Worm (Caenorhabditis elegans) whole organism, L4 larva: ENCODE measurements around the gene phlp-2.

Experiments
- F10B5.3 ChIP-seq: sonication (generic microtip); optimal IDR thresholded peaks from 2 replicates; lab custom pipeline; 2016; ENCODE audit warnings: mild to moderate bottlenecking, missing genetic modification characterization, missing compliant biosample characterization
- F37D6.2 ChIP-seq: sonication (generic microtip); optimal IDR thresholded peaks from 2 replicates; lab custom pipeline; 2016; ENCODE audit warnings: mild to moderate bottlenecking, missing genetic modification characterization, missing compliant biosample characterization
- F44E2.7 ChIP-seq: fragments of 200-800 bp; sonication (Bioruptor generic); IDR thresholded peaks from 2 replicates; pipeline ENCODE4 v2.1.2; 2022; ENCODE audit warnings: missing genetic modification characterization, missing compliant biosample characterization
- F49E8.2 ChIP-seq: sonication (generic microtip); optimal IDR thresholded peaks from 2 replicates; lab custom pipeline; 2016; ENCODE audit warnings: missing compliant biosample characterization, mild to moderate bottlenecking, missing genetic modification characterization, borderline replicate concordance
- Y48G9A.11 ChIP-seq: fragments of 200-800 bp; sonication (Bioruptor generic); IDR thresholded peaks from 2 replicates; pipeline ENCODE4 v1.3.6; 2022; ENCODE audit warnings: missing genetic modification reagents, missing genetic modification characterization, missing compliant biosample characterization
- Y5F2A.4 ChIP-seq: fragments of 200-800 bp; sonication (Bioruptor generic); optimal IDR thresholded peaks from 2 replicates; lab custom pipeline; 2018; ENCODE audit warnings: mild to moderate bottlenecking, missing genetic modification characterization, missing compliant biosample characterization
- aha-1 ChIP-seq: fragments of 150-350 bp; peaks from one replicate; lab custom pipeline; 2014; ENCODE audit warnings: missing biosample characterization, missing genetic modification characterization
- ama-1 ChIP-seq: fragments of 150-350 bp; optimal IDR thresholded peaks from 2 replicates; lab custom pipeline; 2014; ENCODE audit warnings: inconsistent platforms, mixed read lengths
- arid-1 ChIP-seq: fragments of 200-800 bp; sonication (Bioruptor generic); conservative IDR thresholded peaks from 2 replicates; pipeline ENCODE4 v1.3.6; 2022; ENCODE audit warnings: missing genetic modification reagents, missing genetic modification characterization, missing compliant biosample characterization
- ceh-28 ChIP-seq: fragments of 150-350 bp; optimal IDR thresholded peaks from 2 replicates; lab custom pipeline; 2014; ENCODE audit warnings: missing biosample characterization, missing genetic modification reagents, missing genetic modification characterization
- ceh-82 ChIP-seq: sonication (generic microtip); optimal IDR thresholded peaks from 2 replicates; lab custom pipeline; 2017; ENCODE audit warnings: missing biosample characterization, missing genetic modification characterization
- daf-16 ChIP-seq, 3 experiments: sonication (generic microtip); optimal IDR thresholded peaks; 2 replicates each; lab custom pipeline; 2016 to 2017; ENCODE audit warnings: missing genetic modification characterization in 3 of 3, missing genetic modification reagents in 3 of 3, mild to moderate bottlenecking in 2 of 3, missing compliant biosample characterization in 2 of 3, missing biosample characterization in 1 of 3, moderate library complexity in 1 of 3
- daf-19 ChIP-seq: fragments of 200-800 bp; sonication (Bioruptor generic); conservative IDR thresholded peaks from 2 replicates; pipeline ENCODE4 v1.3.6; 2022; ENCODE audit warnings: missing genetic modification characterization, missing compliant biosample characterization
- dmd-9 ChIP-seq: fragments of 200-800 bp; sonication (Bioruptor generic); IDR thresholded peaks from 2 replicates; pipeline ENCODE4 v1.3.6; 2022; ENCODE audit warnings: missing genetic modification reagents, missing genetic modification characterization, missing compliant biosample characterization
- dpl-1 ChIP-seq: fragments of 150-350 bp; optimal IDR thresholded peaks from 2 replicates; lab custom pipeline; 2014; ENCODE audit warnings: missing biosample characterization, missing genetic modification reagents, missing genetic modification characterization
- duxl-1 ChIP-seq: sonication (generic microtip); optimal IDR thresholded peaks from 2 replicates; lab custom pipeline; 2016; ENCODE audit warnings: mild to moderate bottlenecking, missing genetic modification characterization, moderate library complexity, missing compliant biosample characterization; ENCODE audit not compliant: poor library complexity
- dve-1 ChIP-seq: sonication (generic microtip); optimal IDR thresholded peaks from 2 replicates; lab custom pipeline; 2017; ENCODE audit warnings: antibody characterized with exemption, mild to moderate bottlenecking, missing genetic modification characterization, missing compliant biosample characterization; ENCODE audit not compliant: insufficient read depth
- fkh-10 ChIP-seq: fragments of 150-350 bp; optimal IDR thresholded peaks from 2 replicates; lab custom pipeline; 2014; ENCODE audit warnings: missing biosample characterization, missing genetic modification reagents, missing genetic modification characterization
- hif-1 ChIP-seq, 2 experiments: sonication (generic microtip); optimal IDR thresholded peaks; 2 replicates each; lab custom pipeline; 2016 to 2017; ENCODE audit warnings: missing compliant biosample characterization in 2 of 2, missing genetic modification characterization in 2 of 2, missing genetic modification reagents in 2 of 2, missing genotype in 2 of 2, mild to moderate bottlenecking in 1 of 2
- hlh-30 ChIP-seq: sonication (generic microtip); optimal IDR thresholded peaks from 2 replicates; lab custom pipeline; 2017; ENCODE audit warnings: antibody characterized with exemption, mild to moderate bottlenecking, missing genetic modification characterization, missing compliant biosample characterization; ENCODE audit not compliant: insufficient read depth
- hmg-1.1 ChIP-seq: fragments of 200-800 bp; sonication (Bioruptor generic); IDR thresholded peaks from 2 replicates; pipeline ENCODE4 v1.3.6; 2022; ENCODE audit warnings: missing genetic modification reagents, missing genetic modification characterization, missing compliant biosample characterization
- lim-7 ChIP-seq: fragments of 200-800 bp; sonication (Bioruptor generic); IDR thresholded peaks from 2 replicates; pipeline ENCODE4 v1.3.6; 2022; ENCODE audit warnings: missing genetic modification characterization, missing compliant biosample characterization
- lin-1 ChIP-seq: fragments of 200-800 bp; sonication (Bioruptor generic); IDR thresholded peaks from 2 replicates; pipeline ENCODE4 v1.3.6; 2022; ENCODE audit warnings: missing genetic modification reagents, missing genetic modification characterization, missing compliant biosample characterization
- lin-29 ChIP-seq: fragments of 200-800 bp; sonication (Bioruptor generic); IDR thresholded peaks from 2 replicates; pipeline ENCODE4 v1.3.6; 2022; ENCODE audit warnings: missing genetic modification reagents, missing genetic modification characterization, missing compliant biosample characterization
- lin-38 ChIP-seq: fragments of 200-800 bp; sonication (Bioruptor generic); IDR thresholded peaks from 2 replicates; pipeline ENCODE4 v1.3.6; 2022; ENCODE audit warnings: missing genetic modification reagents, missing genetic modification characterization, missing compliant biosample characterization
- lir-3 ChIP-seq: sonication (generic microtip); optimal IDR thresholded peaks from 2 replicates; lab custom pipeline; 2016; ENCODE audit warnings: mild to moderate bottlenecking, missing genetic modification characterization, missing compliant biosample characterization
- lsy-2 ChIP-seq, 2 experiments: fragments of 150-350 bp in 1 of 2; sonication (generic microtip) in 1 of 2; optimal IDR thresholded peaks; 2 replicates each; lab custom pipeline; 2014 to 2017; ENCODE audit warnings: missing biosample characterization in 2 of 2, missing genetic modification characterization in 2 of 2
- mep-1 ChIP-seq: fragments of 150-350 bp; sonication (generic microtip); optimal IDR thresholded peaks from 3 replicates; lab custom pipeline; 2014; ENCODE audit warnings: missing biosample characterization, missing genetic modification characterization
- mes-2 ChIP-seq: sonication (generic microtip); optimal IDR thresholded peaks from 2 replicates; lab custom pipeline; 2016; ENCODE audit warnings: missing genotype, mild to moderate bottlenecking, missing genetic modification characterization, missing compliant biosample characterization; ENCODE audit not compliant: poor library complexity, severe bottlenecking
- nhr-102 ChIP-seq: sonication (generic microtip); optimal IDR thresholded peaks from 2 replicates; lab custom pipeline; 2016; ENCODE audit warnings: mild to moderate bottlenecking, missing genetic modification characterization, moderate library complexity, missing compliant biosample characterization
- nhr-41 ChIP-seq: fragments of 200-800 bp; sonication (Bioruptor generic); IDR thresholded peaks from 2 replicates; pipeline ENCODE4 v1.3.6; 2022; ENCODE audit warnings: missing genetic modification reagents, missing genetic modification characterization, missing compliant biosample characterization
- nhr-48 ChIP-seq: sonication (generic microtip); optimal IDR thresholded peaks from 2 replicates; lab custom pipeline; 2016; ENCODE audit warnings: mild to moderate bottlenecking, missing genetic modification characterization, missing compliant biosample characterization
- nhr-6 ChIP-seq: fragments of 150-350 bp; optimal IDR thresholded peaks from 2 replicates; lab custom pipeline; 2014; ENCODE audit warnings: missing biosample characterization, missing genetic modification characterization
- nhr-77 ChIP-seq: fragments of 150-350 bp; optimal IDR thresholded peaks from 2 replicates; lab custom pipeline; 2014; ENCODE audit warnings: missing biosample characterization, missing genetic modification characterization
- pha-4 ChIP-seq, 2 experiments: fragments of 150-350 bp in 1 of 2; fragments of 200-800 bp in 1 of 2; sonication (Bioruptor generic) in 1 of 2; IDR thresholded peaks in 1 of 2; optimal IDR thresholded peaks in 1 of 2; 2 replicates each; pipeline versions ENCODE4 v1.3.6 to Lab custom; 2014 to 2022; ENCODE audit warnings: missing genetic modification characterization in 2 of 2, missing genetic modification reagents in 2 of 2, missing biosample characterization in 1 of 2, missing compliant biosample characterization in 1 of 2
- rbr-2 ChIP-seq: sonication (generic microtip); optimal IDR thresholded peaks from 2 replicates; lab custom pipeline; 2016; ENCODE audit warnings: missing genotype, missing genetic modification characterization, missing compliant biosample characterization
- saeg-2 ChIP-seq: fragments of 200-800 bp; sonication (Bioruptor generic); IDR thresholded peaks from 2 replicates; pipeline ENCODE4 v1.3.6; 2022; ENCODE audit warnings: missing genetic modification reagents, missing genetic modification characterization, missing compliant biosample characterization
- sdz-12 ChIP-seq: fragments of 200-800 bp; sonication (Bioruptor generic); optimal IDR thresholded peaks from 2 replicates; lab custom pipeline; 2018; ENCODE audit warnings: mild to moderate bottlenecking, missing genetic modification characterization, missing compliant biosample characterization
- set-16 ChIP-seq: fragments of 200-800 bp; sonication (Bioruptor generic); IDR thresholded peaks from 2 replicates; pipeline ENCODE4 v1.3.6; 2022; ENCODE audit warnings: missing genetic modification reagents, missing genetic modification characterization, missing compliant biosample characterization
- snpc-1.2 ChIP-seq: fragments of 200-800 bp; sonication (Bioruptor generic); IDR thresholded peaks from 2 replicates; pipeline ENCODE4 v1.3.6; 2022; ENCODE audit warnings: missing genetic modification reagents, missing genetic modification characterization, missing compliant biosample characterization
- snpc-4 ChIP-seq: fragments of 150-350 bp; optimal IDR thresholded peaks from 2 replicates; lab custom pipeline; 2014; ENCODE audit warnings: missing biosample characterization, missing genetic modification characterization
- spr-1 ChIP-seq: sonication (generic microtip); optimal IDR thresholded peaks from 2 replicates; lab custom pipeline; 2016; ENCODE audit warnings: mild to moderate bottlenecking, missing genetic modification characterization, missing compliant biosample characterization
- unc-130 ChIP-seq: sonication (generic microtip); optimal IDR thresholded peaks from 2 replicates; lab custom pipeline; 2016; ENCODE audit warnings: missing genetic modification reagents, missing genetic modification characterization, missing compliant biosample characterization
- vab-7 ChIP-seq: fragments of 200-800 bp; sonication (Bioruptor generic); IDR thresholded peaks from 2 replicates; pipeline ENCODE4 v1.3.6; 2022; ENCODE audit warnings: missing genetic modification reagents, missing genetic modification characterization, missing compliant biosample characterization
- zip-2 ChIP-seq: fragments of 150-350 bp; optimal IDR thresholded peaks from 2 replicates; lab custom pipeline; 2014; ENCODE audit warnings: missing biosample characterization, missing genetic modification characterization
- ztf-7 ChIP-seq: fragments of 150-350 bp; optimal IDR thresholded peaks from 2 replicates; lab custom pipeline; 2014; ENCODE audit warnings: missing biosample characterization, missing genetic modification characterization

Gene phlp-2

ce11 chrIII:4168665-4169064 lies 40.6 kb upstream of the phlp-2 start, which contains the start of gene ccdc-55:
ccdc-55 (minus strand) TSS chrIII:4168765.
- TF ChIP-seq nhr-6 (tag; lab: Kevin White, UChicago) (no peak), ama-1 (lab: Kevin White, UChicago) (no peak), lin-1 (GFP tag; lab: Robert Waterston, UW) (no peak), F37D6.2 (tag; lab: Kevin White, UChicago) (no peak), F44E2.7 (GFP tag; lab: Robert Waterston, UW) (no peak), hlh-30 (tag; lab: Kevin White, UChicago) (no peak), snpc-1.2 (GFP tag; lab: Robert Waterston, UW) (no peak), F10B5.3 (no peak), fkh-10 (GFP tag; lab: Kevin White, UChicago) (no peak), saeg-2 (GFP tag; lab: Robert Waterston, UW) (no peak)

ce11 chrIII:4170903-4171377 lies 38.3 kb upstream of the phlp-2 start, which contains the start of the genes rnf-121 and C16C10.4:
rnf-121 (minus strand) TSS chrIII:4170953.
C16C10.4 (plus strand) TSS chrIII:4171336.
- peak; percentile 11 for TF ChIP-seq F37D6.2 (tag; lab: Kevin White, UChicago)
- peak in 1 of 2 experiments; percentile 70 for TF ChIP-seq daf-16 (GFP tag; optimal IDR thresholded peaks at IDR 0.05; lab: Kevin White, UChicago)
- no peak for TF ChIP-seq daf-16 (tag; optimal IDR thresholded peaks at IDR 0.05; lab: Kevin White, UChicago)
- peak; percentile 66 for TF ChIP-seq mep-1 (tag; lab: Kevin White, UChicago)
- TF ChIP-seq nhr-6 (tag; lab: Kevin White, UChicago), result peak; percentile 67
- TF ChIP-seq lin-29, result no peak
- TF ChIP-seq vab-7, result peak; percentile 40; the same call in 1 of the 2 replicates
- peak in 1 of 2 experiments; percentile 36 for TF ChIP-seq hif-1 (tag; optimal IDR thresholded peaks at IDR 0.05; lab: Kevin White, UChicago)
- peak; percentile 9 for TF ChIP-seq ama-1 (lab: Kevin White, UChicago)
- peak; percentile 4 for TF ChIP-seq ceh-28
- TF ChIP-seq rbr-2 (tag; lab: Kevin White, UChicago), result peak; percentile 54
- TF ChIP-seq daf-19 (GFP tag; lab: Robert Waterston, UW), result 0 out of 2 replicates have a peak, but pooled peaks have one; percentile 54
- TF ChIP-seq mes-2 (tag; lab: Kevin White, UChicago), result peak; percentile 95
- TF ChIP-seq nhr-41 (GFP tag; lab: Robert Waterston, UW), result no peak
- peak; percentile 77 for TF ChIP-seq spr-1 (tag; lab: Kevin White, UChicago)
- TF ChIP-seq nhr-48 (tag; lab: Kevin White, UChicago), result peak; percentile 30
- peak; percentile 29 for TF ChIP-seq dve-1 (tag; lab: Kevin White, UChicago)
- TF ChIP-seq lsy-2 (tag; optimal IDR thresholded peaks at IDR 0.05; lab: Kevin White, UChicago), result peak in 1 of 2 experiments; percentile 71
- TF ChIP-seq aha-1 (tag; lab: Kevin White, UChicago), result peak; percentile 45
- TF ChIP-seq set-16 (GFP tag; lab: Robert Waterston, UW), result no peak
- TF ChIP-seq duxl-1 (tag; lab: Kevin White, UChicago), result peak; percentile 82
- TF ChIP-seq lir-3 (tag; lab: Kevin White, UChicago), result no peak
- peak; percentile 50 for TF ChIP-seq ztf-7 (tag; lab: Kevin White, UChicago)
- peak; percentile 46; the same call in 1 of the 2 replicates for TF ChIP-seq snpc-1.2 (GFP tag; lab: Robert Waterston, UW)
- peak; percentile 37 for TF ChIP-seq F10B5.3
- TF ChIP-seq Y5F2A.4 (GFP tag; lab: Kevin White, UChicago), result peak; percentile 43
- TF ChIP-seq unc-130 (GFP tag; lab: Kevin White, UChicago), result peak; percentile 82
- TF ChIP-seq hmg-1.1, result peak; percentile 63
- no peak for TF ChIP-seq dmd-9 (GFP tag; lab: Robert Waterston, UW)
- TF ChIP-seq snpc-4, result no peak
- peak; percentile 71 for TF ChIP-seq dpl-1 (GFP tag; lab: Kevin White, UChicago)
- peak; percentile 58; the same call in 1 of the 2 replicates for TF ChIP-seq lim-7 (GFP tag; lab: Robert Waterston, UW)
- TF ChIP-seq nhr-77 (tag; lab: Kevin White, UChicago), result no peak
- peak; percentile 23 for TF ChIP-seq zip-2
- TF ChIP-seq Y48G9A.11 (GFP tag; lab: Robert Waterston, UW), result peak; percentile 63; the same call in 1 of the 2 replicates
- peak; percentile 74 for TF ChIP-seq lin-38 (GFP tag; lab: Robert Waterston, UW)
- TF ChIP-seq sdz-12, result no peak
- peak; percentile 50; the same call in 1 of the 2 replicates for TF ChIP-seq pha-4 (GFP tag; IDR thresholded peaks at IDR 0.05; lab: Robert Waterston, UW)
- TF ChIP-seq pha-4 (tag; optimal IDR thresholded peaks at IDR 0.05; lab: Kevin White, UChicago), result no peak
- peak; percentile 67 for TF ChIP-seq nhr-102 (tag; lab: Kevin White, UChicago)
- peak; percentile 81 for TF ChIP-seq arid-1 (GFP tag; lab: Robert Waterston, UW)
- TF ChIP-seq ceh-82 (tag; lab: Kevin White, UChicago), result no peak
- peak; percentile 29 for TF ChIP-seq F49E8.2 (tag; lab: Kevin White, UChicago)
